Fruit fly (Drosophila melanogaster): ENCODE data around the gene Pka-C3.

Pka-C3 gene

dm6 chr3L:15954784-15955427 is at the start of gene Pka-C3, which contains the start of gene GXIVsPLA2:
Pka-C3 (minus strand) TSS chr3L:15954797.
GXIVsPLA2 (plus strand) TSS chr3L:15955096.
- TF ChIP-seq noc (tag; optimal IDR thresholded peaks at IDR 0.05) = no peak

DNA sequence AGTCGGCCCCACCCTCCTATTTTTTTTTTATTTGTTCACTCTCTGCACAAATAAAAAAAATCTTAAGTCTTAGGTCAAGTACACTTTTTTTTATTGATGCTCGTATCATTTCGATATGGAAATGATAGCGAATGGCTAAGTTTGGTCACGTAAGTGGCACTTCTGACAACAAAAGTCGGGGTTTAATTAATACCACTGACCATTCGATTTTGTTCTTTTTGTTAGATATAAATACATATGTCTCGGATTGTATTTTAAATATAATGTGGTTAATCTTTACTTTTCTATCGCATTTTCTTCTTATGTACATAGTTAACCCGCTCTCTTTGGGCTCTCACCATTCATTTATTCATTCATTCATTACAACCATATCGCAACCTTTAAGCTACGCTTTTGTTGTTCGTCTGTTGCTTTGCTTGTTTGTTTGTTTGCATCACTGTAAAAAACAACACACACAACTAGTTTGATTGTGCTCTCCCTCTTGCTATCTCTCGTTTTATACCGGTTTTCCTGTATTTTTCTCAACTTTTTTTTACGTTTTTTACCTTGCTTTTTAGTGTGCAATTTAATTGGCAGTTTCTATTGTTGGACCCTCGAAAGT is 47.6 kb upstream of the Pka-C3 start:
- TF ChIP-seq noc (tag; optimal IDR thresholded peaks at IDR 0.05) = no peak

DNA sequence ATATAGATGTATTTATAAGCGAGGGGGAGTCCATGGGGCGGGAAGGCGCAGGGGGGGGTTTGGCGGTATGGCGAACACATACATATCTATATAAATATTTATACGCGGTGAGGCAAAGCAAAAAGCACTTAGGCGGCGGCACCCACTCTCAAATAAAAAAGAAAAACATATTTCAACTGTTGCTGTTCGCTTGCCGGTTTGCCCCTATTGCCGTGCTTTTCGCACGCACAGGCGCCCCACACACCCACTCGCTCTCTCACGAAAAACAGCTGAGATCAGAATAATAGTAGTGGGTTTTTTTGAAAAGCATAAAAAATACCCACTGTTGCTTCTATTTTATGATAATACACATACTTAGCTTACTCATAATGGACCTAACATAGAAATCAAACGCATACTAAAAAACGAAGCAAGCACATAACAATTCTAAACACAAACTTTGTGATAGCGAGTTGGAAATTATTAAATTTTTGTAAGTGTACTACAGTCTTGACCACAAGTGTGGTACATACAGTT is 46.6 kb upstream of the Pka-C3 start:
- TF ChIP-seq noc (tag; optimal IDR thresholded peaks at IDR 0.05) = peak; percentile 98

DNA sequence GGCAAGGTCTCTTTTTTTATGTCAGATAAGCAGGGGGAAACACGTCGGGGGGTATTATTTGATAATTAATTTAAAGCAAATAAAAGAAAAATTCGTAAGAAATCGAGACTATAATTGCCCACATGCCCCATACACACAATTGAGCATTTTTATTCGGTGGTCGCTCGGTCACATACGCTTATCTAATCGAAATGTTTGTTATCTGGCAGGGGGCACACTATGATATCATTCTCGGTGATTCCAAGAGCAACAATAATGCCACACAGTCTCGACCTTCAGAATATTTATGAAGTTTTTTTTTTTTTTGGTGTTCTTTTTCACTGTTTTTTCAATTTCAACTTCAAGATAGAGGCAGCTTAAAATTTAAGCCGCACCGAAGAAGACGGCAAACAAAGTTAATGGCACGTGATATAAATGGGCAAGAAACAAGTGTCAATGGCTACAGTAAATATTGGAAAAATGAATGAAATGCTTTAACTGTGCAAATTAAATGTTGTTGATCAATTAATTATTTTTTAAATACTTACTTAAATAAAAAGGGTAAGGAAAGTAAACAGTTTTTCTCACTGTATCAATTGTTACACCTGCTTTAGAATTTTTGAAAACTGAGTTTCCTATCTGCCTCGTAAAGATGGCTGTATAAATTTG is 44.9 kb upstream of the Pka-C3 start:
- TF ChIP-seq noc (tag; optimal IDR thresholded peaks at IDR 0.05) = peak; percentile 52

dm6 chr3L:15998217-15998616 is 43.6 kb upstream of the Pka-C3 start:
- TF ChIP-seq noc (tag; optimal IDR thresholded peaks at IDR 0.05) = no peak

DNA sequence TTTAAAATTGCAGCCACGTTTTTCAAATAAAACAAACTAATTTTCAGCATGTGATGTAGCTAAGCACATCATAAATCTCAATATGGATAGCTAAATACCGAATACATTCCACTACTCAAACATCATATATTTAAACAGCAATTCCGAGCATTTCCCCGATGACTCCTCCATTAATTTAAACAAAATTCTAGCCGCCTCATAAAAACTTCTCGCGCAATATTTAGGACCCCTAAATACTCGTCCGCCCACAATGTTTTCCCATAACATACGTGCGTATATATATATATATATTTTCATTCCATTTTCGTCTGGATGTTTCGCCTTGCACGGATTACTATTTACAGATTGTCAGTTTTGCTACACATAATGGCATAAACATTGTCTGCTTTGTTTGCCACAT is 41.4 kb upstream of the Pka-C3 start:
- TF ChIP-seq noc (tag; optimal IDR thresholded peaks at IDR 0.05) = no peak

- TF ChIP-seq noc (tag; optimal IDR thresholded peaks at IDR 0.05) = no peak
Observed at dm6 chr3L:15988039-15988546, 33.5 kb upstream of the Pka-C3 start, which contains the start of gene Hip14. Hip14 (plus strand) TSS chr3L:15988236.

DNA sequence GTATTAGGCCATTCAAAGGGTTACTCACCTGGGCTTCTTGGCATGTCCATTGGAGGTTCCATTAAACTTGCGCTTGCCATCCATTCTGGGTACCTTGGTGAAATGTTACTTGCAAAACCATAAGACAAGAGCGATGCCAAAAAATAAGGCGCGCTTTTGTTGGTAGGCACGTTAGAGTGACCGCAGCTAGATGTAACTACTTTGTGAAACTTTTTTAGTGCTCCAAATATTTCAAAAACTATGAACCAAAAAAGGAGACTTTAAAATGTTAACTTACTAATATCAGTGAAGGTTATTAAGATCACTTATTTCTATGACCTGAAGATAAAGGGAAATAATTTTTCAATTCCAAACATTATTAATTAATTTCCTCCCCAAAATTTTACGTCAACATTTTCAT is 33.0 kb upstream of the Pka-C3 start, which contains the start of gene PolD1:
Gene PolD1 (minus strand): TSS at position 181 of the 400 bp plus-strand sequence.
- no peak for TF ChIP-seq noc (tag; optimal IDR thresholded peaks at IDR 0.05)

DNA sequence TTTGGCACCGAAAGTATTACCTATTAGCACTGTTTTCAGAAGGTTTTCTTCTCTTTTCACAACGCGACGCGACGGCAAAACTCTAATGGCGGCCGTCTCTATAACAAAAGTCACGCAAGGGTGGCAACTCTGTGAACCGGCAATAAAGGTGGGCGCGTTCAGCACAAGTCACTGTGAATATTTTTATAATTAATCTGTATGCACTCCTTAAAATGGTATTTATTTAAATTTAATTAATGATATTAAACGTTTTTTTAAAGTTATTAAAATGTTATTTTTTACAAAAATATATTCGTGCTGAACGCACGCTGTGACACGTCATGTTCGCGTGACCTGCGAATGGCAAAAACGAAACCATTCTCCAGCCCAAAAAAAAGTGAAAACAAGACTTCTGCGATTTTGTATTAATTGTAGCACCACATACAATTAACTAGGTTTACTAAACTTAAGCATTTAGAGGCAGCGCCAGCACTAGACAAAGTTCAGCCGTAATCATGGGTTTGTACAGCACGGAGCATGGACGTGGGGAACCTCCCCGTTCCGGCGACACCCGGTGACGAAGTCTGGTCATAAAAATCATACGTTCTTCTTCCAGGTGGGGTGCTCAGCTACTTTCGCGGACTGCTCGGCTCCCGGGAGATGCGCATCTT is 28.3 kb upstream of the Pka-C3 start, which contains the start of the genes brm and Arl1:
Gene brm (minus strand): TSS at position 87 of the 650 bp plus-strand sequence.
Gene Arl1 (plus strand): TSS at position 353 of the 650 bp plus-strand sequence.
- peak; percentile 98 for TF ChIP-seq noc (tag; optimal IDR thresholded peaks at IDR 0.05)

- TF ChIP-seq noc (tag; optimal IDR thresholded peaks at IDR 0.05) = no peak
Observed at dm6 chr3L:15982148-15982547, 27.6 kb upstream of the Pka-C3 start.

DNA sequence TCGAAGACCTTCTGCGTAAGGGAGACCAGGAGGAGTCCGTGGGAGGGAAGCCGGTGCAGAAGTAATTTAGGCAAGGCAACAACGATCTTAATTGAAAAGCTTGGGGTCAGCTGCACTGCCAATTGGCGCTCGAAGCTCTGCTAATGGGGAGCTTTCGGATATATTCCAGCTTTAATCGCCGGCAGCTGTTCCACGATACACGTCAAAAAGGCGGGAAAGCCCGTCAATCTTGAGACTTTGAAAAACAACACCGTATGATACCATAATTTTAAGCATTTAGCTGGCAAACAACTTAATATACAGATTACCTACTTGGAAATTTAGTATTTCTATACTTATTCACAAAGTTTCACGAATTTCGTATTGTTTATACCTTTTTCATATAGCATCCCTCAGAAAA is 26.8 kb upstream of the Pka-C3 start:
- no peak for TF ChIP-seq noc (tag; optimal IDR thresholded peaks at IDR 0.05)

- peak; percentile 39 for TF ChIP-seq noc (tag; optimal IDR thresholded peaks at IDR 0.05)
Observed at dm6 chr3L:15979912-15980311, 25.3 kb upstream of the Pka-C3 start, which contains the start of gene CG17027. CG17027 (plus strand) TSS chr3L:15980100.

DNA sequence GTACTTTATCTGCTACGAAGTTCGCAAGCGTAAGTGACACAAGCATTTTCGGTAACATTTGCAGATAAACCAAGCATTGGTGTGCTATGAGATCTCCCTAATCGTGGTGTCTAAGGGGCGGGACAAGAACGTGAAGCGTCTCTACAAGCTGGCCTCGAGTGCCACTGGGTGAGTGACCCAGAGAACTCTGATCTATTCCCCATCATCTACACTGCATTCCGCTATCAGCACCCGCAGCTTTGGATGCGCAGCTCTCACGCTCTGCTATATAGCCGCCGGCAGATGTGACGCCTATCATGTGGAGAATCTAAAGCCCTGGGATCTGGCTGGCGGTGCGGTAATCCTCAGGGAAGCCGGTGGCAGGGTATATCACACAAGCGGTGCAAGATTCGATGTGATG is 24.6 kb upstream of the Pka-C3 start:
- TF ChIP-seq noc (tag; optimal IDR thresholded peaks at IDR 0.05) = no peak

DNA sequence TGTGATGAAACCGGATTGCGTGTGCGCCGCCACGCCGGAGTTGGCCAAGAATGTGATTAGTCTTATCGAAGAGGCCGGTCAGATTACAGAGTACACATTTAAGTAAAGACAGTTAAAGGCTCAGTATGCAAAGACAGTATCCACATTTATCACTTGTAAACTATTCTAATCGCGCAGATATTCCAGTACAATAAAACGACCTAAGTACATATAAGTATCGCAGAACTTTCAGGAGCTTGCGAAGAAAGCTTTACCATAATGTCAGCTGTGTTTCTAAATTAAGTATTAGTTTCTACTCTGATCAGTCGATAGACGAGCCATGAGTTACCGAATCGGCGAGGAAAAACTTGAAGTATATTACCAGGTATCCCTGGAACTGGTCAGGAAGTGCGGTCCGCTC is 23.6 kb upstream of the Pka-C3 start, which contains the start of gene CG17028:
Gene CG17028 (plus strand): TSS at position 301 of the 400 bp plus-strand sequence.
- TF ChIP-seq noc (tag; optimal IDR thresholded peaks at IDR 0.05) = no peak

- peak; percentile 20 for TF ChIP-seq noc (tag; optimal IDR thresholded peaks at IDR 0.05)
Observed at dm6 chr3L:15977565-15977964, 23.0 kb upstream of the Pka-C3 start.

- no peak for TF ChIP-seq noc (tag; optimal IDR thresholded peaks at IDR 0.05)
Observed at dm6 chr3L:15976758-15977157, 22.2 kb upstream of the Pka-C3 start, which contains the start of gene CG17029. CG17029 (plus strand) TSS chr3L:15976870.
